Fruit fly (Drosophila melanogaster) whole organism, embryonic: ENCODE results near the gene alien.

Source experiments
- Antp ChIP-seq: fragments of 200-800 bp; sonication (Bioruptor generic); optimal IDR thresholded peaks from 3 replicates; lab custom pipeline; 2016; ENCODE audit warnings: missing biosample characterization, missing genetic modification characterization
- Asciz ChIP-seq: fragments of 200-800 bp; sonication (Bioruptor generic); optimal IDR thresholded peaks from 2 replicates; lab custom pipeline; 2017; ENCODE audit warnings: missing biosample characterization, mild to moderate bottlenecking, missing genetic modification characterization, missing genetic modification reagents
- B-H2 ChIP-seq: fragments of 200-800 bp; sonication (Bioruptor generic); optimal IDR thresholded peaks from 2 replicates; lab custom pipeline; 2018; ENCODE audit warnings: missing biosample characterization, mild to moderate bottlenecking, missing genetic modification characterization
- Bgb ChIP-seq: fragments of 200-800 bp; sonication (Bioruptor generic); IDR thresholded peaks from 2 replicates; pipeline ENCODE4 v1.3.6; 2022; ENCODE audit warnings: missing biosample characterization, missing genetic modification characterization; ENCODE audit not compliant: partially characterized antibody
- CG10321 ChIP-seq: fragments of 200-800 bp; sonication (Bioruptor generic); IDR thresholded peaks from 2 replicates; pipeline ENCODE4 v1.3.6; 2022; ENCODE audit warnings: missing biosample characterization, missing genetic modification characterization
- CG11560 ChIP-seq: fragments of 200-800 bp; sonication (Bioruptor generic); IDR thresholded peaks from 3 replicates; pipeline ENCODE4 v1.3.6; 2022; ENCODE audit warnings: missing biosample characterization, missing genetic modification characterization
- CG12659 ChIP-seq: fragments of 200-800 bp; sonication (Bioruptor generic); optimal IDR thresholded peaks from 3 replicates; lab custom pipeline; 2017; ENCODE audit warnings: mild to moderate bottlenecking, missing biosample characterization, missing genetic modification reagents, missing genetic modification characterization
- CG14014 ChIP-seq: fragments of 200-800 bp; sonication (Bioruptor generic); IDR thresholded peaks from 2 replicates; pipeline ENCODE4 v1.3.6; 2022; ENCODE audit warnings: missing biosample characterization, missing genetic modification characterization
- CG14441 ChIP-seq: fragments of 200-800 bp; sonication (Bioruptor generic); IDR thresholded peaks from 2 replicates; pipeline ENCODE4 v1.3.6; 2022; ENCODE audit warnings: missing biosample characterization, missing genetic modification characterization
- CG14965 ChIP-seq: fragments of 200-800 bp; sonication (Bioruptor generic); optimal IDR thresholded peaks from 2 replicates; lab custom pipeline; 2016; ENCODE audit warnings: missing biosample characterization, missing genetic modification characterization, borderline replicate concordance
- CG17385 ChIP-seq: fragments of 200-800 bp; sonication (Bioruptor generic); optimal IDR thresholded peaks from 3 replicates; lab custom pipeline; 2018; ENCODE audit warnings: missing biosample characterization, mild to moderate bottlenecking, missing genetic modification characterization
- CG1832 ChIP-seq: fragments of 200-800 bp; sonication (Bioruptor generic); optimal IDR thresholded peaks from 2 replicates; lab custom pipeline; 2017; ENCODE audit warnings: missing biosample characterization, mild to moderate bottlenecking, missing genetic modification characterization, inconsistent platforms
- CG2202 ChIP-seq: fragments of 200-800 bp; sonication (Bioruptor generic); optimal IDR thresholded peaks from 2 replicates; lab custom pipeline; 2018; ENCODE audit warnings: missing biosample characterization, mild to moderate bottlenecking, missing genetic modification characterization
- CG31224 ChIP-seq: fragments of 200-800 bp; sonication (Bioruptor generic); IDR thresholded peaks from 2 replicates; pipeline ENCODE4 v1.3.6; 2022; ENCODE audit warnings: missing biosample characterization, missing genetic modification characterization
- CG3163 ChIP-seq: fragments of 200-800 bp; sonication (Bioruptor generic); optimal IDR thresholded peaks from 3 replicates; lab custom pipeline; 2016; ENCODE audit warnings: missing biosample characterization, missing genetic modification characterization
- CG32772 ChIP-seq: fragments of 200-800 bp; sonication (Bioruptor generic); IDR thresholded peaks from 2 replicates; pipeline ENCODE4 v1.3.6; 2022; ENCODE audit warnings: missing biosample characterization, missing genetic modification characterization
- CG3281 ChIP-seq: fragments of 200-800 bp; sonication (Bioruptor generic); optimal IDR thresholded peaks from 3 replicates; lab custom pipeline; 2017; ENCODE audit warnings: missing biosample characterization, mild to moderate bottlenecking, missing genetic modification characterization
- CG33213 ChIP-seq: fragments of 200-800 bp; sonication (Bioruptor generic); optimal IDR thresholded peaks from 3 replicates; lab custom pipeline; 2016; ENCODE audit warnings: missing biosample characterization, missing genetic modification characterization
- CG4328 ChIP-seq: fragments of 200-800 bp; sonication (Bioruptor generic); optimal IDR thresholded peaks from 3 replicates; lab custom pipeline; 2017; ENCODE audit warnings: missing biosample characterization, missing genetic modification reagents, missing genetic modification characterization
- CG43689 ChIP-seq: fragments of 200-800 bp; sonication (Bioruptor generic); IDR thresholded peaks from 2 replicates; pipeline ENCODE4 v1.3.6; 2022; ENCODE audit warnings: missing biosample characterization, missing genetic modification characterization
- CG4730 ChIP-seq: fragments of 200-800 bp; sonication (Bioruptor generic); IDR thresholded peaks from 2 replicates; pipeline ENCODE4 v1.3.6; 2022; ENCODE audit warnings: missing biosample characterization, missing genetic modification characterization
- CG6791 ChIP-seq: fragments of 200-800 bp; sonication (Bioruptor generic); IDR thresholded peaks from 3 replicates; pipeline ENCODE4 v1.3.6; 2022; ENCODE audit warnings: missing biosample characterization, missing genetic modification characterization; ENCODE audit not compliant: partially characterized antibody
- CG9727 ChIP-seq: fragments of 200-800 bp; sonication (Bioruptor generic); optimal IDR thresholded peaks from 3 replicates; lab custom pipeline; 2017; ENCODE audit warnings: missing biosample characterization, mild to moderate bottlenecking, missing genetic modification characterization
- Doc3 ChIP-seq: fragments of 200-800 bp; sonication (Bioruptor generic); IDR thresholded peaks from 3 replicates; pipeline ENCODE4 v1.3.6; 2022; ENCODE audit warnings: missing biosample characterization, missing genetic modification characterization; ENCODE audit not compliant: partially characterized antibody
- Drgx ChIP-seq: fragments of 200-800 bp; sonication (Bioruptor generic); IDR thresholded peaks from 2 replicates; pipeline ENCODE4 v1.3.6; 2022; ENCODE audit warnings: missing biosample characterization, missing genetic modification characterization
- E2f2 ChIP-seq: fragments of 200-800 bp; sonication (Bioruptor generic); IDR thresholded peaks from 2 replicates; pipeline ENCODE4 v1.3.6; 2022; ENCODE audit warnings: missing biosample characterization, missing genetic modification characterization
- Hmr ChIP-seq: fragments of 200-800 bp; sonication (Bioruptor generic); optimal IDR thresholded peaks from 3 replicates; lab custom pipeline; 2017; ENCODE audit warnings: mild to moderate bottlenecking, missing biosample characterization, missing genetic modification reagents, missing genetic modification characterization
- Hr3 ChIP-seq: fragments of 200-800 bp; sonication (Bioruptor generic); optimal IDR thresholded peaks from 3 replicates; lab custom pipeline; 2016; ENCODE audit warnings: missing biosample characterization, missing genetic modification characterization
- Med ChIP-seq: fragments of 200-800 bp; sonication (Bioruptor generic); peaks from one replicate; lab custom pipeline; 2016; ENCODE audit warnings: missing biosample characterization, missing genetic modification characterization, mild to moderate bottlenecking, inconsistent platforms, moderate library complexity
- Opbp ChIP-seq: fragments of 200-800 bp; sonication (Bioruptor generic); IDR thresholded peaks from 3 replicates; pipeline ENCODE4 v1.3.6; 2022; ENCODE audit warnings: missing biosample characterization, missing genetic modification characterization; ENCODE audit not compliant: partially characterized antibody
- Ptx1 ChIP-seq: fragments of 200-800 bp; sonication (Bioruptor generic); IDR thresholded peaks from 2 replicates; pipeline ENCODE4 v1.3.6; 2022; ENCODE audit warnings: missing biosample characterization, missing genetic modification characterization
- Ravus ChIP-seq: fragments of 200-800 bp; sonication (Bioruptor generic); IDR thresholded peaks from 2 replicates; pipeline ENCODE4 v1.3.6; 2022; ENCODE audit warnings: missing biosample characterization, missing genetic modification characterization
- Vsx1 ChIP-seq: fragments of 200-800 bp; sonication (Bioruptor generic); optimal IDR thresholded peaks from 2 replicates; lab custom pipeline; 2017; ENCODE audit warnings: missing biosample characterization, mild to moderate bottlenecking, missing genetic modification characterization, missing genetic modification reagents
- YL-1 ChIP-seq: fragments of 200-800 bp; sonication (Bioruptor generic); optimal IDR thresholded peaks from 3 replicates; lab custom pipeline; 2017; ENCODE audit warnings: missing biosample characterization, mild to moderate bottlenecking, missing genetic modification characterization
- aop ChIP-seq: fragments of 200-800 bp; sonication (Bioruptor generic); IDR thresholded peaks from 2 replicates; pipeline ENCODE4 v1.3.6; 2022; ENCODE audit warnings: missing biosample characterization, missing genetic modification characterization
- ap ChIP-seq: fragments of 200-800 bp; sonication (Bioruptor generic); IDR thresholded peaks from 2 replicates; pipeline ENCODE4 v1.3.6; 2022; ENCODE audit warnings: missing biosample characterization, missing genetic modification characterization
- az2 ChIP-seq: fragments of 200-800 bp; sonication (Bioruptor generic); optimal IDR thresholded peaks from 3 replicates; lab custom pipeline; 2016; ENCODE audit warnings: missing biosample characterization, missing genetic modification characterization
- croc ChIP-seq: fragments of 200-800 bp; sonication (Bioruptor generic); conservative IDR thresholded peaks from 3 replicates; pipeline ENCODE4 v1.3.6; 2022; ENCODE audit warnings: missing biosample characterization, missing genetic modification characterization
- esg ChIP-seq: fragments of 200-800 bp; sonication (Bioruptor generic); conservative IDR thresholded peaks from 2 replicates; pipeline ENCODE4 v1.3.6; 2022; ENCODE audit warnings: missing biosample characterization, missing genetic modification characterization
- gem ChIP-seq: fragments of 200-800 bp; sonication (Bioruptor generic); optimal IDR thresholded peaks from 2 replicates; lab custom pipeline; 2019; ENCODE audit warnings: missing biosample characterization, mild to moderate bottlenecking, missing genetic modification characterization, moderate library complexity
- her ChIP-seq: fragments of 200-800 bp; sonication (Bioruptor generic); optimal IDR thresholded peaks from 2 replicates; lab custom pipeline; 2016; ENCODE audit warnings: missing biosample characterization, missing genetic modification characterization
- hth ChIP-seq: fragments of >200 bp; optimal IDR thresholded peaks from 2 replicates; lab custom pipeline; 2017; ENCODE audit warnings: inconsistent platforms
- lmd ChIP-seq: fragments of 200-800 bp; sonication (Bioruptor generic); IDR thresholded peaks from 2 replicates; pipeline ENCODE4 v1.3.6; 2022; ENCODE audit warnings: missing biosample characterization, missing genetic modification characterization
- maf-S ChIP-seq: fragments of 200-800 bp; sonication (Bioruptor generic); optimal IDR thresholded peaks from 2 replicates; lab custom pipeline; 2016; ENCODE audit warnings: missing biosample characterization, missing genetic modification characterization
- mam ChIP-seq: fragments of 200-800 bp; sonication (Bioruptor generic); optimal IDR thresholded peaks from 3 replicates; lab custom pipeline; 2016; ENCODE audit warnings: missing biosample characterization, missing genetic modification characterization
- sens-2 ChIP-seq: fragments of 200-800 bp; sonication (Bioruptor generic); IDR thresholded peaks from 2 replicates; pipeline ENCODE4 v1.3.6; 2022; ENCODE audit warnings: missing biosample characterization, missing genetic modification characterization
- toy ChIP-seq: fragments of 200-800 bp; sonication (Bioruptor generic); IDR thresholded peaks from 2 replicates; pipeline ENCODE4 v1.3.6; 2022; ENCODE audit warnings: missing biosample characterization, missing genetic modification characterization
- trh ChIP-seq: fragments of 200-800 bp; sonication (Bioruptor generic); optimal IDR thresholded peaks from 2 replicates; lab custom pipeline; 2016; ENCODE audit warnings: missing biosample characterization, missing genetic modification characterization
- unc-4 ChIP-seq: fragments of 200-800 bp; sonication (Bioruptor generic); IDR thresholded peaks from 2 replicates; pipeline ENCODE4 v1.3.6; 2022; ENCODE audit warnings: missing biosample characterization, missing genetic modification characterization; ENCODE audit not compliant: partially characterized antibody
- wor ChIP-seq: fragments of 200-800 bp; sonication (Bioruptor generic); IDR thresholded peaks from 2 replicates; pipeline ENCODE4 v1.3.6; 2022; ENCODE audit warnings: missing biosample characterization, missing genetic modification characterization
- zfh1 ChIP-seq: fragments of 200-800 bp; sonication (Bioruptor generic); IDR thresholded peaks from 3 replicates; pipeline ENCODE4 v1.3.6; 2022; ENCODE audit warnings: missing biosample characterization, missing genetic modification characterization

The alien gene

dm6 chr2L:8982584-8983302, 14.4 kb downstream of the alien start (continued):
- TF ChIP-seq aop (GFP tag; lab: Robert Waterston, UW) (no peak), toy (no peak), lmd (GFP tag; lab: Robert Waterston, UW) (peak; percentile 62; the same call in 1 of the 2 replicates), Hmr (GFP tag; lab: Kevin White, UChicago) (peak; percentile 49), Bgb (GFP tag; lab: Robert Waterston, UW) (no peak), hth (no peak), gem (peak; percentile 75), croc (no peak), CG14014 (GFP tag; lab: Robert Waterston, UW) (peak; percentile 52; the same call in 1 of the 2 replicates), CG1832 (no peak), maf-S (peak; percentile 44), CG31224 (GFP tag; lab: Robert Waterston, UW) (no peak), CG6791 (GFP tag; lab: Robert Waterston, UW) (no peak), Ptx1 (GFP tag; lab: Robert Waterston, UW) (peak; percentile 62), CG11560 (tag; lab: Robert Waterston, UW) (no peak), B-H2 (no peak), CG33213 (no peak), Doc3 (GFP tag; lab: Robert Waterston, UW) (no peak), zfh1 (GFP tag; lab: Robert Waterston, UW) (no peak), CG12659 (GFP tag; lab: Kevin White, UChicago) (peak; percentile 44), wor (no peak), CG14965 (GFP tag; lab: Kevin White, UChicago) (no peak), CG32772 (GFP tag; lab: Robert Waterston, UW) (no peak), Ravus (GFP tag; lab: Robert Waterston, UW) (no peak), her (GFP tag; lab: Kevin White, UChicago) (no peak), sens-2 (GFP tag; lab: Robert Waterston, UW) (0 out of 2 replicates have a peak, but pooled peaks have one; percentile 30), ap (GFP tag; lab: Robert Waterston, UW) (no peak), CG17385 (peak; percentile 47), CG4730 (no peak), CG14441 (GFP tag; lab: Robert Waterston, UW) (no peak; the same call in 1 of the 2 replicates), Hr3 (GFP tag; lab: Kevin White, UChicago) (peak; percentile 43), CG43689 (GFP tag; lab: Robert Waterston, UW) (no peak), esg (GFP tag; lab: Robert Waterston, UW) (peak; percentile 47), E2f2 (GFP tag; lab: Robert Waterston, UW) (peak; percentile 54; the same call in 1 of the 2 replicates), YL-1 (GFP tag; lab: Kevin White, UChicago) (no peak), Med (GFP tag; lab: Kevin White, UChicago) (peak; percentile 89), CG4328 (GFP tag; lab: Kevin White, UChicago) (no peak), Asciz (GFP tag; lab: Kevin White, UChicago) (peak; percentile 49), Drgx (no peak), az2 (peak; percentile 31), trh (GFP tag; lab: Kevin White, UChicago) (no peak), CG2202 (tag; lab: Kevin White, UChicago) (no peak), CG10321 (no peak), CG3163 (no peak), Opbp (GFP tag; lab: Robert Waterston, UW) (no peak), Antp (GFP tag; lab: Kevin White, UChicago) (peak; percentile 22), Vsx1 (GFP tag; lab: Kevin White, UChicago) (peak; percentile 15), mam (GFP tag; lab: Kevin White, UChicago) (peak; percentile 42), CG3281 (GFP tag; lab: Kevin White, UChicago) (peak; percentile 23), unc-4 (GFP tag; lab: Robert Waterston, UW) (no peak), CG9727 (GFP tag; lab: Kevin White, UChicago) (no peak)
